Worm (Caenorhabditis elegans) whole organism, midembryonic: ENCODE data around the gene T21D12.11.

Experiments used
- T22C8.4 ChIP-seq: fragments of 200-800 bp; sonication (Bioruptor generic); IDR thresholded peaks from 2 replicates; pipeline ENCODE4 v1.3.6; 2022; ENCODE audit warnings: missing genetic modification characterization, missing compliant biosample characterization
- cog-1 ChIP-seq: sonication (generic microtip); optimal IDR thresholded peaks from 2 replicates; lab custom pipeline; 2016; ENCODE audit warnings: missing genetic modification characterization, missing compliant biosample characterization
- flt-1 ChIP-seq: fragments of 200-800 bp; sonication (Bioruptor generic); IDR thresholded peaks from 2 replicates; pipeline ENCODE4 v1.3.6; 2022; ENCODE audit warnings: missing genetic modification characterization, missing compliant biosample characterization
- klf-2 ChIP-seq: fragments of 200-800 bp; sonication (Bioruptor generic); conservative IDR thresholded peaks from 2 replicates; pipeline ENCODE4 v1.3.6; 2022; ENCODE audit warnings: missing genetic modification reagents, missing genetic modification characterization, missing compliant biosample characterization
- med-1 ChIP-seq: sonication (generic microtip); optimal IDR thresholded peaks from 2 replicates; lab custom pipeline; 2017; ENCODE audit warnings: missing genetic modification characterization, mild to moderate bottlenecking, missing compliant biosample characterization, antibody characterized with exemption, missing genetic modification reagents; ENCODE audit not compliant: insufficient read depth
- ref-1 ChIP-seq: fragments of 200-800 bp; sonication (Bioruptor generic); conservative IDR thresholded peaks from 2 replicates; pipeline ENCODE4 v1.3.6; 2022; ENCODE audit warnings: missing genetic modification reagents, missing genetic modification characterization, missing compliant biosample characterization
- ztf-23 ChIP-seq: fragments of 200-800 bp; sonication (Bioruptor generic); IDR thresholded peaks from 2 replicates; pipeline ENCODE4 v1.3.6; 2022; ENCODE audit warnings: missing genetic modification reagents, missing genetic modification characterization, missing compliant biosample characterization

DNA sequence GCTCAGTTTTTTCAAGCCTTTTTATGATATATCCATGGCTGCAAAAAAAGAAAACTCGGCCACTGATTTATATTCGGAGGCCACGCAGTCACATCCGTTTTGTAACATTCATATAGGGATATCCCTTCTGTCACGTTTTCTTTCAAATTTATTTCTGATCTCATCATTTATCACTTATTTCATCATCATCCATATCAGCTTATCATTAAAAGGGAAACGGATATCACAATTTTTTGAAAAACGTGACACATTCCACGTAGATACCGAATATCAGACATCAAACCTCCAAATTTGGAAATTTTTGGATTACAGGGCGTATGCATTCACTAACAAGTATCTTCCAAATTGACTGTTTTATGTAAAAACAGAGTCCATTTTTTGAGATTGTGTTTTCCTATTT lies 33.5 kb downstream of the T21D12.11 start:
- TF ChIP-seq cog-1 (tag; lab: Kevin White, UChicago) (no peak), klf-2 (no peak), flt-1 (GFP tag; lab: Robert Waterston, UW) (no peak), T22C8.4 (GFP tag; lab: Robert Waterston, UW) (no peak), ref-1 (GFP tag; lab: Robert Waterston, UW) (no peak), med-1 (no peak), ztf-23 (no peak)
